Worm (Caenorhabditis elegans) whole organism, L1 larva: Measurements from ENCODE around the gene M03F4.4.

Experiments used
- C16A3.4 ChIP-seq: fragments of 150-350 bp; optimal IDR thresholded peaks from 2 replicates; lab custom pipeline; 2014; ENCODE audit warnings: missing biosample characterization, missing genetic modification characterization
- F16B12.6 ChIP-seq: fragments of 150-350 bp; optimal IDR thresholded peaks from 2 replicates; lab custom pipeline; 2014; ENCODE audit warnings: missing biosample characterization, missing genetic modification characterization
- aha-1 ChIP-seq: fragments of 150-350 bp; optimal IDR thresholded peaks from 2 replicates; lab custom pipeline; 2014; ENCODE audit warnings: missing biosample characterization, missing genetic modification characterization
- alr-1 ChIP-seq: fragments of 200-800 bp; sonication (Bioruptor generic); optimal IDR thresholded peaks from 2 replicates; lab custom pipeline; 2018; ENCODE audit warnings: borderline replicate concordance, mild to moderate bottlenecking, missing genetic modification characterization, missing compliant biosample characterization
- aly-2 ChIP-seq: fragments of 150-350 bp; optimal IDR thresholded peaks from 2 replicates; lab custom pipeline; 2014; ENCODE audit warnings: missing biosample characterization, missing genetic modification characterization
- ama-1 ChIP-seq: fragments of 150-350 bp; optimal IDR thresholded peaks from 2 replicates; lab custom pipeline; 2014
- blmp-1 ChIP-seq: fragments of 150-350 bp; optimal IDR thresholded peaks from 2 replicates; lab custom pipeline; 2014; ENCODE audit warnings: missing biosample characterization, missing genetic modification characterization
- ceh-63 ChIP-seq: fragments of 200-800 bp; sonication (Bioruptor generic); optimal IDR thresholded peaks from 2 replicates; lab custom pipeline; 2018; ENCODE audit warnings: mild to moderate bottlenecking, missing genetic modification characterization, missing compliant biosample characterization
- efl-3 ChIP-seq: fragments of 200-800 bp; sonication (Bioruptor generic); optimal IDR thresholded peaks from 2 replicates; lab custom pipeline; 2018; ENCODE audit warnings: mild to moderate bottlenecking, missing genetic modification characterization, missing compliant biosample characterization
- egl-13 ChIP-seq: sonication (generic microtip); optimal IDR thresholded peaks from 2 replicates; lab custom pipeline; 2016; ENCODE audit warnings: missing genotype, missing genetic modification reagents, missing genetic modification characterization, missing compliant biosample characterization
- elt-2 ChIP-seq: sonication (generic microtip); optimal IDR thresholded peaks from 2 replicates; lab custom pipeline; 2016; ENCODE audit warnings: missing genetic modification characterization, mild to moderate bottlenecking, inconsistent platforms, missing compliant biosample characterization, missing genetic modification reagents
- ets-5 ChIP-seq: fragments of 200-800 bp; sonication (Bioruptor generic); IDR thresholded peaks from 2 replicates; pipeline ENCODE4 v1.3.6; 2022; ENCODE audit warnings: missing genetic modification characterization, missing compliant biosample characterization
- fkh-8 ChIP-seq: sonication (generic microtip); optimal IDR thresholded peaks from 2 replicates; lab custom pipeline; 2016; ENCODE audit warnings: mild to moderate bottlenecking, missing genetic modification characterization, missing compliant biosample characterization
- fos-1 ChIP-seq: fragments of 150-350 bp; optimal IDR thresholded peaks from 2 replicates; lab custom pipeline; 2014; ENCODE audit warnings: missing biosample characterization, missing genetic modification characterization
- grh-1 ChIP-seq: fragments of 200-800 bp; sonication (Bioruptor generic); IDR thresholded peaks from 2 replicates; pipeline ENCODE4 v1.3.6; 2022; ENCODE audit warnings: missing genetic modification reagents, missing genetic modification characterization, missing compliant biosample characterization
- hpl-2 ChIP-seq: fragments of 150-350 bp; optimal IDR thresholded peaks from 2 replicates; lab custom pipeline; 2014; ENCODE audit warnings: missing biosample characterization, missing genetic modification reagents, missing genetic modification characterization
- irx-1 ChIP-seq: sonication (generic microtip); optimal IDR thresholded peaks from 2 replicates; lab custom pipeline; 2016; ENCODE audit warnings: missing genetic modification characterization, missing compliant biosample characterization
- isw-1 ChIP-seq: fragments of 200-800 bp; sonication (Bioruptor generic); IDR thresholded peaks from 2 replicates; pipeline ENCODE4 v1.3.6; 2022; ENCODE audit warnings: missing genetic modification characterization, missing compliant biosample characterization
- lin-13 ChIP-seq: fragments of 150-350 bp; optimal IDR thresholded peaks from 2 replicates; lab custom pipeline; 2014; ENCODE audit warnings: missing biosample characterization, missing genetic modification reagents, missing genetic modification characterization
- lin-14 ChIP-seq: fragments of 200-800 bp; sonication (Bioruptor generic); optimal IDR thresholded peaks from 2 replicates; lab custom pipeline; 2018; ENCODE audit warnings: mild to moderate bottlenecking, missing genetic modification characterization, moderate library complexity, missing compliant biosample characterization
- lsy-2 ChIP-seq, 2 experiments: fragments of 150-350 bp; optimal IDR thresholded peaks; 2 replicates each; lab custom pipeline; 2014; ENCODE audit warnings: missing biosample characterization in 2 of 2, missing genetic modification characterization in 2 of 2
- mdl-1 ChIP-seq, 2 experiments: fragments of 150-350 bp; optimal IDR thresholded peaks; 2 replicates each; lab custom pipeline; 2014 to 2017; ENCODE audit warnings: missing biosample characterization in 2 of 2, missing genetic modification characterization in 2 of 2, inconsistent platforms in 1 of 2
- mef-2 ChIP-seq: fragments of 150-350 bp; optimal IDR thresholded peaks from 2 replicates; lab custom pipeline; 2014; ENCODE audit warnings: missing biosample characterization, missing genetic modification characterization
- mep-1 ChIP-seq: fragments of 150-350 bp; optimal IDR thresholded peaks from 2 replicates; lab custom pipeline; 2014; ENCODE audit warnings: missing biosample characterization, missing genetic modification characterization
- nhr-20 ChIP-seq: sonication (generic microtip); optimal IDR thresholded peaks from 2 replicates; lab custom pipeline; 2016; ENCODE audit warnings: mild to moderate bottlenecking, missing genetic modification characterization, missing compliant biosample characterization
- nhr-47 ChIP-seq: sonication (generic microtip); optimal IDR thresholded peaks from 2 replicates; lab custom pipeline; 2016; ENCODE audit warnings: mild to moderate bottlenecking, missing genetic modification characterization, moderate library complexity, missing compliant biosample characterization
- nhr-71 ChIP-seq: sonication (generic microtip); optimal IDR thresholded peaks from 2 replicates; lab custom pipeline; 2016; ENCODE audit warnings: mild to moderate bottlenecking, missing genetic modification characterization, moderate library complexity, missing compliant biosample characterization
- nhr-85 ChIP-seq: sonication (generic microtip); peaks from one replicate; lab custom pipeline; 2016; ENCODE audit warnings: missing genetic modification characterization, inconsistent platforms, missing compliant biosample characterization
- pax-3 ChIP-seq: fragments of 200-800 bp; sonication (Bioruptor generic); optimal IDR thresholded peaks from 2 replicates; lab custom pipeline; 2018; ENCODE audit warnings: mild to moderate bottlenecking, missing genetic modification characterization, moderate library complexity, missing compliant biosample characterization
- rnt-1 ChIP-seq: sonication (generic microtip); optimal IDR thresholded peaks from 2 replicates; lab custom pipeline; 2016; ENCODE audit warnings: mild to moderate bottlenecking, missing genetic modification characterization, moderate library complexity, missing compliant biosample characterization
- skn-1 ChIP-seq: fragments of 150-350 bp; optimal IDR thresholded peaks from 2 replicates; lab custom pipeline; 2014; ENCODE audit warnings: missing biosample characterization, missing genetic modification characterization
- tbx-2 ChIP-seq: sonication (generic microtip); optimal IDR thresholded peaks from 2 replicates; lab custom pipeline; 2016; ENCODE audit warnings: missing genetic modification characterization, missing compliant biosample characterization
- unc-130 ChIP-seq: fragments of 150-350 bp; optimal IDR thresholded peaks from 2 replicates; lab custom pipeline; 2017; ENCODE audit warnings: missing biosample characterization, missing genetic modification characterization, inconsistent platforms
- unc-62 ChIP-seq: fragments of 150-350 bp; optimal IDR thresholded peaks from 2 replicates; lab custom pipeline; 2014; ENCODE audit warnings: missing biosample characterization, missing genetic modification reagents, missing genetic modification characterization
- unc-86 ChIP-seq: sonication (generic microtip); optimal IDR thresholded peaks from 2 replicates; lab custom pipeline; 2016; ENCODE audit warnings: missing genetic modification characterization, missing compliant biosample characterization
- vab-15 ChIP-seq: sonication (generic microtip); optimal IDR thresholded peaks from 2 replicates; lab custom pipeline; 2017; ENCODE audit warnings: missing genotype, mild to moderate bottlenecking, missing genetic modification characterization, missing compliant biosample characterization
- xbp-1 ChIP-seq: sonication (generic microtip); optimal IDR thresholded peaks from 2 replicates; lab custom pipeline; 2016; ENCODE audit warnings: missing genetic modification characterization, missing compliant biosample characterization
- zip-4 ChIP-seq: fragments of 200-800 bp; sonication (Bioruptor generic); optimal IDR thresholded peaks from 2 replicates; lab custom pipeline; 2018; ENCODE audit warnings: mild to moderate bottlenecking, missing genetic modification characterization, moderate library complexity, missing compliant biosample characterization
- ztf-4 ChIP-seq: fragments of 150-350 bp; optimal IDR thresholded peaks from 2 replicates; lab custom pipeline; 2014; ENCODE audit warnings: missing biosample characterization, missing genetic modification characterization

M03F4.4 gene

ce11 chrX:4971427-4971826, 14.2 kb upstream of the M03F4.4 start (continued):
- TF ChIP-seq fos-1: no peak
- no peak for TF ChIP-seq unc-62
- peak; percentile 20 for TF ChIP-seq irx-1 (tag; lab: Kevin White, UChicago)
- TF ChIP-seq pax-3 (tag; lab: Kevin White, UChicago): no peak
- TF ChIP-seq lin-13 (GFP tag; lab: Kevin White, UChicago): no peak
- TF ChIP-seq ets-5 (GFP tag; lab: Robert Waterston, UW): no peak
- TF ChIP-seq nhr-85: peak; percentile 26

- TF ChIP-seq tbx-2 (tag; lab: Kevin White, UChicago) (no peak), alr-1 (no peak), vab-15 (tag; lab: Kevin White, UChicago) (no peak), efl-3 (GFP tag; lab: Kevin White, UChicago) (no peak), lin-14 (no peak), fos-1 (no peak), fkh-8 (tag; lab: Kevin White, UChicago) (no peak), unc-86 (tag; lab: Kevin White, UChicago) (no peak), unc-130 (tag; lab: Kevin White, UChicago) (no peak), mdl-1 (tag; optimal IDR thresholded peaks at IDR 0.05; lab: Kevin White, UChicago) (no peak), nhr-47 (tag; lab: Kevin White, UChicago) (no peak), isw-1 (no peak)
Measured at ce11 chrX:4970863-4971345, 13.7 kb upstream of the M03F4.4 start, which contains the start of gene calu-1. TSS of gene calu-1 (minus strand) at chrX:4970913.

ce11 chrX:4969228-4969627, 12.0 kb upstream of the M03F4.4 start, which contains the start of gene M03F4.6:
TSS of gene M03F4.6 (minus strand) at chrX:4969328.
- TF ChIP-seq ztf-4 (peak; percentile 90), skn-1 (tag; lab: Kevin White, UChicago) (no peak), aha-1 (tag; lab: Kevin White, UChicago) (no peak), grh-1 (GFP tag; lab: Robert Waterston, UW) (no peak), mep-1 (tag; lab: Kevin White, UChicago) (peak; percentile 52), hpl-2 (GFP tag; lab: Kevin White, UChicago) (no peak), F16B12.6 (tag; lab: Kevin White, UChicago) (no peak), rnt-1 (tag; lab: Kevin White, UChicago) (peak; percentile 13), aly-2 (no peak), lsy-2 (tag; optimal IDR thresholded peaks at IDR 0.05; lab: Kevin White, UChicago) (no peak), blmp-1 (peak; percentile 95), mef-2 (tag; lab: Kevin White, UChicago) (no peak), ama-1 (lab: Kevin White, UChicago) (peak; percentile 74), egl-13 (tag; lab: Kevin White, UChicago) (no peak), nhr-71 (tag; lab: Kevin White, UChicago) (peak; percentile 38), irx-1 (tag; lab: Kevin White, UChicago) (no peak), nhr-20 (tag; lab: Kevin White, UChicago) (no peak)

- no peak for TF ChIP-seq C16A3.4 (tag; lab: Kevin White, UChicago)
- TF ChIP-seq xbp-1 (tag; lab: Kevin White, UChicago): no peak
- no peak for TF ChIP-seq ets-5 (GFP tag; lab: Robert Waterston, UW)
- TF ChIP-seq ceh-63: no peak
- no peak for TF ChIP-seq zip-4 (GFP tag; lab: Kevin White, UChicago)
- no peak for TF ChIP-seq egl-13 (tag; lab: Kevin White, UChicago)
- no peak for TF ChIP-seq elt-2 (tag; lab: Kevin White, UChicago)
Measured at ce11 chrX:4965592-4965991, 8.4 kb upstream of the M03F4.4 start.
